Worm (Caenorhabditis elegans): ENCODE measurements around the gene Y46E12A.3.
A peak's percentile ranks its signal among the peaks of the same experiment; 100 is the strongest.

Y46E12A.3 gene

ce11 chrIII:1794100-1794499 is 39.4 kb upstream of the Y46E12A.3 start:
- TF ChIP-seq ceh-28 (tag; optimal IDR thresholded peaks at IDR 0.05) (peak; percentile 65), nhr-77 (tag; optimal IDR thresholded peaks at IDR 0.05) (no peak), ceh-9 (tag; optimal IDR thresholded peaks at IDR 0.05) (no peak)

ce11 chrIII:1793416-1793815 is 38.7 kb upstream of the Y46E12A.3 start:
- TF ChIP-seq ceh-28 (tag; optimal IDR thresholded peaks at IDR 0.05) (peak; percentile 84), pqm-1 (tag; optimal IDR thresholded peaks at IDR 0.05) (no peak), daf-12 (tag; optimal IDR thresholded peaks at IDR 0.05) (no peak), elt-1 (tag; optimal IDR thresholded peaks at IDR 0.05) (no peak)

ce11 chrIII:1791949-1792348 is 37.2 kb upstream of the Y46E12A.3 start:
- TF ChIP-seq nfya-1 (tag; optimal IDR thresholded peaks at IDR 0.05; ENCODE audit: insufficient read depth) = peak; percentile 17
- TF ChIP-seq lin-39 (tag; optimal IDR thresholded peaks at IDR 0.05) = peak; percentile 21
- TF ChIP-seq mdl-1 (tag; optimal IDR thresholded peaks at IDR 0.05) = no peak
- no peak for TF ChIP-seq fkh-2 (tag; optimal IDR thresholded peaks at IDR 0.05)

ce11 chrIII:1788972-1789371 is 34.2 kb upstream of the Y46E12A.3 start:
- no peak for TF ChIP-seq fos-1 (tag; optimal IDR thresholded peaks at IDR 0.05)
- TF ChIP-seq zag-1 (tag; optimal IDR thresholded peaks at IDR 0.05) = no peak

ce11 chrIII:1788033-1788432 is 33.3 kb upstream of the Y46E12A.3 start, which contains the start of gene rimb-1:
Gene rimb-1, plus strand, starts transcription at chrIII:1788333.
- TF ChIP-seq pqm-1 (tag; optimal IDR thresholded peaks at IDR 0.05) (no peak), nhr-76 (tag; optimal IDR thresholded peaks at IDR 0.05) (no peak), nhr-25 (tag; optimal IDR thresholded peaks at IDR 0.05) (no peak), fkh-2 (tag; optimal IDR thresholded peaks at IDR 0.05) (no peak), fkh-10 (GFP tag; optimal IDR thresholded peaks at IDR 0.05) (no peak), hmg-11 (tag; optimal IDR thresholded peaks at IDR 0.05) (no peak), elt-2 (tag; optimal IDR thresholded peaks at IDR 0.05) (no peak), ceh-9 (tag; optimal IDR thresholded peaks at IDR 0.05) (no peak), nhr-11 (tag; optimal IDR thresholded peaks at IDR 0.05) (no peak), lsy-12 (tag; optimal IDR thresholded peaks at IDR 0.05) (no peak), jun-1 (tag; optimal IDR thresholded peaks at IDR 0.05) (no peak)

ce11 chrIII:1785776-1786175 is 31.0 kb upstream of the Y46E12A.3 start:
- TF ChIP-seq tbx-2 (tag; optimal IDR thresholded peaks at IDR 0.05) = peak; percentile 15
- peak; percentile 56 for TF ChIP-seq lin-39 (tag; optimal IDR thresholded peaks at IDR 0.05)
- peak; percentile 41 for TF ChIP-seq fkh-10 (GFP tag; optimal IDR thresholded peaks at IDR 0.05)
- TF ChIP-seq snpc-4 (tag; optimal IDR thresholded peaks at IDR 0.05) = peak; percentile 5
- TF ChIP-seq sea-2 (GFP tag; optimal IDR thresholded peaks at IDR 0.05) = no peak
- TF ChIP-seq lin-15B (tag; optimal IDR thresholded peaks at IDR 0.05) = peak; percentile 40
- TF ChIP-seq nhr-12 (tag; optimal IDR thresholded peaks at IDR 0.05) = no peak
- peak; percentile 42 for TF ChIP-seq nhr-11 (tag; optimal IDR thresholded peaks at IDR 0.05)
- peak; percentile 33 for TF ChIP-seq ceh-82 (tag; optimal IDR thresholded peaks at IDR 0.05)
- peak; percentile 75 for TF ChIP-seq nfya-1 (tag; optimal IDR thresholded peaks at IDR 0.05; ENCODE audit: insufficient read depth)

ce11 chrIII:1777969-1778368 is 23.2 kb upstream of the Y46E12A.3 start, which contains the start of gene Y39A3CL.4:
Gene Y39A3CL.4, minus strand, starts transcription at chrIII:1778069.
- TF ChIP-seq lin-39 (tag; optimal IDR thresholded peaks at IDR 0.05) = no peak

- TF ChIP-seq fkh-10 (GFP tag; optimal IDR thresholded peaks at IDR 0.05) (no peak), nhr-77 (tag; optimal IDR thresholded peaks at IDR 0.05) (no peak), pha-4 (tag; optimal IDR thresholded peaks at IDR 0.05) (peak; percentile 34), snpc-4 (tag; optimal IDR thresholded peaks at IDR 0.05) (no peak), nfya-1 (tag; optimal IDR thresholded peaks at IDR 0.05; ENCODE audit: insufficient read depth) (peak; percentile 55), fkh-2 (tag; optimal IDR thresholded peaks at IDR 0.05) (no peak), fos-1 (tag; optimal IDR thresholded peaks at IDR 0.05) (no peak), nhr-23 (tag; optimal IDR thresholded peaks at IDR 0.05) (peak; percentile 2), pqm-1 (tag; optimal IDR thresholded peaks at IDR 0.05) (no peak), lsy-12 (tag; optimal IDR thresholded peaks at IDR 0.05) (no peak), elt-3 (tag; optimal IDR thresholded peaks at IDR 0.05) (no peak), lin-15B (tag; optimal IDR thresholded peaks at IDR 0.05) (peak; percentile 12), mdl-1 (tag; optimal IDR thresholded peaks at IDR 0.05) (no peak), egl-5 (tag; optimal IDR thresholded peaks at IDR 0.05) (no peak), nhr-237 (tag; optimal IDR thresholded peaks at IDR 0.05) (no peak), ceh-16 (tag; optimal IDR thresholded peaks at IDR 0.05) (no peak), ztf-11 (tag; optimal IDR thresholded peaks at IDR 0.05) (no peak), hmg-11 (tag; optimal IDR thresholded peaks at IDR 0.05) (no peak), nhr-11 (tag; optimal IDR thresholded peaks at IDR 0.05) (no peak), skn-1 (tag; optimal IDR thresholded peaks at IDR 0.05) (no peak)
Observed at ce11 chrIII:1777468-1777867, 22.7 kb upstream of the Y46E12A.3 start, which contains the start of gene Y39A3CL.3. Gene Y39A3CL.3, plus strand, starts transcription at chrIII:1777802.
